Fruit fly (Drosophila melanogaster) whole organism, wandering third instar larva: ENCODE measurements around the gene noc.

Experiments
- Abd-B ChIP-seq: fragments of >200 bp; optimal IDR thresholded peaks from 2 replicates; lab custom pipeline; 2017; ENCODE audit warnings: missing biosample characterization, missing genetic modification characterization
- CG32264 ChIP-seq: fragments of 200-800 bp; sonication (Bioruptor generic); optimal IDR thresholded peaks from 2 replicates; lab custom pipeline; 2016; ENCODE audit warnings: missing biosample characterization, missing genetic modification characterization
- CG9705 ChIP-seq: fragments of 200-800 bp; sonication (Bioruptor generic); optimal IDR thresholded peaks from 2 replicates; lab custom pipeline; 2018; ENCODE audit warnings: missing biosample characterization, mild to moderate bottlenecking, missing genetic modification characterization
- CrebA ChIP-seq: fragments of 200-800 bp; sonication (Bioruptor generic); optimal IDR thresholded peaks from 2 replicates; lab custom pipeline; 2016; ENCODE audit warnings: missing biosample characterization, mild to moderate bottlenecking, missing genetic modification characterization, borderline replicate concordance
- Dfd ChIP-seq: fragments of >200 bp; optimal IDR thresholded peaks from 2 replicates; lab custom pipeline; 2017; ENCODE audit warnings: missing biosample characterization, missing genetic modification characterization
- Dif ChIP-seq: fragments of 200-275, 200-300 bp; sonication (Bioruptor generic); optimal IDR thresholded peaks from 2 replicates; lab custom pipeline; 2018; ENCODE audit warnings: missing biosample characterization, missing genetic modification characterization; ENCODE audit not compliant: partially characterized antibody
- GATAd ChIP-seq: sonication (Bioruptor generic); optimal IDR thresholded peaks from 2 replicates; lab custom pipeline; 2016; ENCODE audit warnings: missing biosample characterization, missing genetic modification characterization
- HLH106 ChIP-seq: fragments of 200-800 bp; optimal IDR thresholded peaks from 3 replicates; lab custom pipeline; 2019; ENCODE audit warnings: missing biosample characterization, mild to moderate bottlenecking, missing genetic modification characterization, moderate library complexity
- Hnf4 ChIP-seq: fragments of 200-800 bp; sonication (Bioruptor generic); optimal IDR thresholded peaks from 2 replicates; lab custom pipeline; 2016; ENCODE audit warnings: missing biosample characterization, mild to moderate bottlenecking, missing genetic modification characterization
- Hr78 ChIP-seq: fragments of >200 bp; optimal IDR thresholded peaks from 2 replicates; lab custom pipeline; 2017; ENCODE audit warnings: missing biosample characterization, missing genetic modification characterization
- Hr83 ChIP-seq: fragments of 200-300 bp; sonication (Bioruptor generic); optimal IDR thresholded peaks from 2 replicates; lab custom pipeline; 2016; ENCODE audit warnings: missing biosample characterization, mild to moderate bottlenecking, missing genetic modification characterization, moderate library complexity; ENCODE audit not compliant: poor library complexity, severe bottlenecking
- Jra ChIP-seq: sonication (Bioruptor generic); optimal IDR thresholded peaks from 2 replicates; lab custom pipeline; 2016; ENCODE audit warnings: missing biosample characterization, missing genetic modification characterization
- Mio ChIP-seq: sonication (Bioruptor generic); optimal IDR thresholded peaks from 2 replicates; lab custom pipeline; 2016; ENCODE audit warnings: missing biosample characterization, missing genetic modification characterization
- Myc ChIP-seq: fragments of >200 bp; optimal IDR thresholded peaks from 2 replicates; lab custom pipeline; 2017
- N ChIP-seq: fragments of >200 bp; optimal IDR thresholded peaks from 2 replicates; lab custom pipeline; 2018; ENCODE audit warnings: missing biosample characterization, missing external identifiers, missing genetic modification characterization
- OdsH ChIP-seq: fragments of 200-800 bp; sonication (Bioruptor generic); optimal IDR thresholded peaks from 2 replicates; lab custom pipeline; 2016; ENCODE audit warnings: missing biosample characterization, mild to moderate bottlenecking, missing genetic modification characterization
- Rel ChIP-seq, 2 experiments: fragments of 200-800 bp; sonication (Bioruptor generic) in 1 of 2; optimal IDR thresholded peaks; 2 replicates in 1 of 2; 3 replicates in 1 of 2; lab custom pipeline; 2016 to 2019; ENCODE audit warnings: mild to moderate bottlenecking in 2 of 2, missing biosample characterization in 2 of 2, missing genetic modification characterization in 2 of 2, moderate library complexity in 1 of 2
- Sp1 ChIP-seq: fragments of 200-800 bp; sonication (Bioruptor generic); optimal IDR thresholded peaks from 3 replicates; lab custom pipeline; 2019; ENCODE audit warnings: missing biosample characterization, mild to moderate bottlenecking, missing genetic modification characterization, moderate library complexity
- Vsx2 ChIP-seq: fragments of 200-300, 225-300 bp; sonication (Bioruptor generic); optimal IDR thresholded peaks from 2 replicates; lab custom pipeline; 2018; ENCODE audit warnings: missing biosample characterization, missing genetic modification characterization; ENCODE audit not compliant: partially characterized antibody
- br ChIP-seq: fragments of 200-800 bp; sonication (Bioruptor generic); optimal IDR thresholded peaks from 2 replicates; lab custom pipeline; 2016; ENCODE audit warnings: missing biosample characterization, missing genetic modification characterization
- brk ChIP-seq: fragments of 200-800 bp; sonication (Bioruptor generic); optimal IDR thresholded peaks from 2 replicates; lab custom pipeline; 2016; ENCODE audit warnings: missing biosample characterization, mild to moderate bottlenecking, missing genetic modification characterization
- dl ChIP-seq, 2 experiments: fragments of 175-275, 200-275 bp in 1 of 2; fragments of 200-275 bp in 1 of 2; sonication (Bioruptor generic); optimal IDR thresholded peaks; lab custom pipeline; 2018; ENCODE audit warnings: mild to moderate bottlenecking in 2 of 2, missing biosample characterization in 2 of 2, missing genetic modification characterization in 2 of 2, moderate library complexity in 2 of 2; ENCODE audit not compliant: partially characterized antibody in 2 of 2, insufficient read depth in 1 of 2
- dmrt93B ChIP-seq: fragments of 200-800 bp; sonication (Bioruptor generic); optimal IDR thresholded peaks from 2 replicates; lab custom pipeline; 2018; ENCODE audit warnings: missing biosample characterization, mild to moderate bottlenecking, missing genetic modification characterization
- dsf ChIP-seq: sonication (Bioruptor generic); optimal IDR thresholded peaks from 2 replicates; lab custom pipeline; 2016; ENCODE audit warnings: missing biosample characterization, missing genetic modification characterization, borderline replicate concordance
- ey ChIP-seq: fragments of 200-800 bp; sonication (Bioruptor generic); optimal IDR thresholded peaks from 2 replicates; lab custom pipeline; 2016; ENCODE audit warnings: missing biosample characterization, missing genetic modification characterization
- foxo ChIP-seq, 2 experiments: fragments of 200-800 bp; sonication (Bioruptor generic); optimal IDR thresholded peaks; 2 replicates in 1 of 2; 3 replicates in 1 of 2; lab custom pipeline; 2016 to 2017; ENCODE audit warnings: missing biosample characterization in 2 of 2, missing genetic modification characterization in 2 of 2
- fru ChIP-seq: fragments of 200-800 bp; sonication (Bioruptor generic); optimal IDR thresholded peaks from 3 replicates; lab custom pipeline; 2016; ENCODE audit warnings: missing biosample characterization, mild to moderate bottlenecking, missing genetic modification characterization
- h ChIP-seq: fragments of 200-800 bp; sonication (Bioruptor generic); optimal IDR thresholded peaks from 3 replicates; lab custom pipeline; 2016; ENCODE audit warnings: missing biosample characterization, mild to moderate bottlenecking, missing genetic modification characterization
- jim ChIP-seq: fragments of 175-275, 200-325 bp; sonication (Bioruptor generic); optimal IDR thresholded peaks from 2 replicates; lab custom pipeline; 2016; ENCODE audit warnings: missing biosample characterization, mild to moderate bottlenecking, missing genetic modification characterization
- lola ChIP-seq: fragments of >200 bp; optimal IDR thresholded peaks from 2 replicates; lab custom pipeline; 2017; ENCODE audit warnings: missing biosample characterization, missing genetic modification characterization
- pan ChIP-seq: fragments of >200 bp; optimal IDR thresholded peaks from 2 replicates; lab custom pipeline; 2017
- psq ChIP-seq: fragments of 200-800 bp; sonication (Bioruptor generic); optimal IDR thresholded peaks from 3 replicates; lab custom pipeline; 2017; ENCODE audit warnings: missing biosample characterization, mild to moderate bottlenecking, missing genetic modification characterization, moderate library complexity
- rgr ChIP-seq: fragments of 200-800 bp; sonication (Bioruptor generic); optimal IDR thresholded peaks from 3 replicates; lab custom pipeline; 2016; ENCODE audit warnings: missing biosample characterization, mild to moderate bottlenecking, missing genetic modification characterization
- sage ChIP-seq: fragments of 200-800 bp; sonication (Bioruptor generic); optimal IDR thresholded peaks from 2 replicates; lab custom pipeline; 2016; ENCODE audit warnings: missing biosample characterization, mild to moderate bottlenecking, missing genetic modification characterization
- sv ChIP-seq: fragments of 200-800 bp; sonication (Bioruptor generic); optimal IDR thresholded peaks from 3 replicates; lab custom pipeline; 2016; ENCODE audit warnings: missing biosample characterization, missing genetic modification characterization
- tai ChIP-seq: sonication (Bioruptor generic); optimal IDR thresholded peaks from 2 replicates; lab custom pipeline; 2016; ENCODE audit warnings: missing biosample characterization, missing genetic modification characterization
- usp ChIP-seq: fragments of >200 bp; optimal IDR thresholded peaks from 2 replicates; lab custom pipeline; 2017; ENCODE audit warnings: missing biosample characterization, missing genetic modification characterization
- woc ChIP-seq: sonication (Bioruptor generic); optimal IDR thresholded peaks from 2 replicates; lab custom pipeline; 2016; ENCODE audit warnings: missing biosample characterization, mild to moderate bottlenecking, missing genetic modification characterization

noc gene

DNA sequence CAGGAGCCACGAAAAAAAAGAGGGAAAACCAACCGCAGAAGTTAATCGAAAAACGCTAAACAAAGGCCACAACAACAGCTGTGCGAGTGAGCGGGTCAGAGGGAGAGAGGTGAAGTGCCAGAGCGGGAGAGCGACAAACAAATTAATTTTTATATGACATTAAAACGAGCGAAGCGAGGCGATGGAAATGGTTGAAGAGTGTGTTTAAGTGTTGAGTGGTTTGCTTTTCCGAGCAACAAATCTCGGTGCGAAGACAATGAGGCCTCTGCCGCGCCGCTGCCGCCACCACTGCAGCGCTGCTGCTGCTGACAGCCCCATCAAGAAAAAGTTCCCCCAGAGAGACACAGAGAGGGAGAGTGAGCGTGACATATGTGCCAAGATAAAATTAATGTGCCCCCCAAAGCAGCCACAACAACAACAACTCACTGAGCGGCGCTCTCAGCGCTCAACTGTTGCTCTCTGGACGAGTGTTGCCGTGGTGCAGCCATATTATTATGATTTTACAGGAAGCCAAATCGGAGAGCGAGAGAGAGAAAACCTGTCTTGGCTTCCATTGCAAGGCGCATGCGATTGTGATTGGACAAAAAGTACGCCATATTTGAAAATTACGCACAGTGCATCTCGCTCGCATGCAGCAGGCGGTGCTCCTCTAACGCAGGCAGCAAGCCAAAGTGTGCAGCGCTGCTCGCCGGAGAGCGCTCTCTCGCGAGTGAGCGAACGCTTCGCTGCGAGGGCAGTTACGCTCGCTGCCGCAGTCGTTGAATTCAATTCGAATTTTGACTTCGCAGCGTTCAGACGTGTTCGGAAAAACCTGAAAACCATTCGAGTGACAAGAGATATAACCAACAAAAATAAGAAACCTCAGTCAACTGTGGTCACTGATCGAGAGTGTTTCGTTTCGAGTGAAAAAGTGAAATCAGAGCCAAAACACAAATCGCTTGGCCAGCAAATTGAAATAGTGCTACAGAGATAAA is at the start of gene noc:
TSS of gene noc (plus strand) at position 763 of the 974 bp plus-strand sequence.
- peak; percentile 51 for TF ChIP-seq br
- TF ChIP-seq Myc (lab: Kevin White, UChicago) = no peak
- peak; percentile 91 for TF ChIP-seq Vsx2 (GFP tag; lab: Kevin White, UChicago)
- TF ChIP-seq Hnf4 (GFP tag; lab: Kevin White, UChicago) = peak; percentile 16
- TF ChIP-seq dsf = no peak
- TF ChIP-seq woc (GFP tag; lab: Kevin White, UChicago) = no peak
- peak; percentile 95 for TF ChIP-seq Dif (GFP tag; lab: Kevin White, UChicago)
- no peak for TF ChIP-seq CG9705
- no peak for TF ChIP-seq Dfd (GFP tag; lab: Kevin White, UChicago)
- TF ChIP-seq sage (GFP tag; lab: Kevin White, UChicago) = peak; percentile 80
- peak; percentile 22 for TF ChIP-seq Jra (GFP tag; lab: Kevin White, UChicago)
- no peak for TF ChIP-seq lola (GFP tag; lab: Kevin White, UChicago)
- peak; percentile 10 for TF ChIP-seq CG32264 (GFP tag; lab: Kevin White, UChicago)
- no peak for TF ChIP-seq psq (GFP tag; lab: Kevin White, UChicago)
- TF ChIP-seq brk = peak; percentile 82
- no peak for TF ChIP-seq rgr (GFP tag; lab: Kevin White, UChicago)
- TF ChIP-seq Abd-B = no peak
- TF ChIP-seq h = peak; percentile 65
- no peak for TF ChIP-seq sv (GFP tag; lab: Kevin White, UChicago)
- peak; percentile 78 for TF ChIP-seq CrebA (GFP tag; lab: Kevin White, UChicago)
- TF ChIP-seq dl (GFP tag; optimal IDR thresholded peaks at IDR 0.05; lab: Kevin White, UChicago; ENCODE audit: insufficient read depth in 1 of 2, partially characterized antibody in 2 of 2) = peak; percentile 92 to 93
- TF ChIP-seq Mio = no peak
- TF ChIP-seq foxo (GFP tag; optimal IDR thresholded peaks at IDR 0.05; lab: Kevin White, UChicago) = peak in 1 of 2 experiments; percentile 7
- no peak for TF ChIP-seq pan
- peak; percentile 46 for TF ChIP-seq fru (GFP tag; lab: Kevin White, UChicago)
- peak; percentile 63 for TF ChIP-seq Rel (GFP tag; optimal IDR thresholded peaks at IDR 0.05; lab: Kevin White, UChicago)
- TF ChIP-seq Rel (tag; optimal IDR thresholded peaks at IDR 0.05; lab: Kevin White, UChicago) = peak; percentile 96
- TF ChIP-seq Hr83 = peak; percentile 82
- peak; percentile 1 for TF ChIP-seq HLH106 (tag; lab: Kevin White, UChicago)
- no peak for TF ChIP-seq GATAd (GFP tag; lab: Kevin White, UChicago)
- peak; percentile 26 for TF ChIP-seq OdsH (GFP tag; lab: Kevin White, UChicago)
- no peak for TF ChIP-seq Hr78 (GFP tag; lab: Kevin White, UChicago)
- TF ChIP-seq ey = no peak
- TF ChIP-seq usp (GFP tag; lab: Kevin White, UChicago) = no peak
- no peak for TF ChIP-seq jim (GFP tag; lab: Kevin White, UChicago)
- peak; percentile 56 for TF ChIP-seq Sp1 (GFP tag; lab: Kevin White, UChicago)
- TF ChIP-seq N (GFP tag; lab: Kevin White, UChicago) = no peak
- no peak for TF ChIP-seq dmrt93B
- TF ChIP-seq tai (GFP tag; lab: Kevin White, UChicago) = no peak

DNA sequence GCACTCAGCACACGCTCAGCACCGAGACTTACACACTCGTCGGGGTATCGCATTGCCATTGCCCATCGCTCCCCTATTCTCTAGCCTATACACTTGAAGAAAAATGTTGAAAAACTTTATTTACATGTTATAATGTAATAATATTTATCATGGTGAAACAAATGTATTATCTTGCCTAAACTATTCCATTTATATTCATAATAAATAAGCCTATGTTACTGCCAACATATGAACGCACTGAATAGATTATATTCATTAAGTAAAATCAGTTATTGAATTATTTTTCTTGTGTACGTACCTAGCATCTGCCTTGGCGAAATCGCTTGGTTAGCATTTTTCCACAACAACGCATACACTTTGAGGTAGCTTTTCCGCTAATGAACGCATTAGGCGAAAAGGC is 49.8 kb upstream of the noc start:
- no peak for TF ChIP-seq sage (GFP tag; lab: Kevin White, UChicago)
- TF ChIP-seq Dfd (GFP tag; lab: Kevin White, UChicago) = no peak
- TF ChIP-seq pan = no peak
- TF ChIP-seq tai (GFP tag; lab: Kevin White, UChicago) = no peak
- no peak for TF ChIP-seq N (GFP tag; lab: Kevin White, UChicago)
